Worm (Caenorhabditis elegans): ENCODE data around the gene his-32.

ce11 chrIV:8359716-8360407 is 25.8 kb downstream of the his-32 start, which contains the start of gene D2096.5:
- no peak for TF ChIP-seq ztf-11 (tag; optimal IDR thresholded peaks at IDR 0.05)
- no peak for TF ChIP-seq ama-1 (optimal IDR thresholded peaks at IDR 0.05)
- no peak for TF ChIP-seq ZK337.2 (GFP tag; IDR thresholded peaks at IDR 0.05)
